Worm (Caenorhabditis elegans) whole organism, young adult: ENCODE data around the gene ugt-29.
A peak's percentile ranks its signal among the peaks of the same experiment; 100 is the strongest.
"Not testable (repeated sequence)": the region's sequence is repeated elsewhere in the genome, so short reads cannot be mapped to it uniquely, and the experiment has no call there.

Source experiments
- B0035.1 ChIP-seq: sonication (generic microtip); optimal IDR thresholded peaks from 2 replicates; lab custom pipeline; 2016; ENCODE audit warnings: missing genetic modification characterization, mild to moderate bottlenecking, missing compliant biosample characterization, missing genotype, missing genetic modification reagents
- B0261.1 ChIP-seq: sonication (generic microtip); optimal IDR thresholded peaks from 2 replicates; lab custom pipeline; 2016; ENCODE audit warnings: mild to moderate bottlenecking, missing genetic modification characterization, moderate library complexity, missing compliant biosample characterization
- B0336.3 ChIP-seq: fragments of 200-800 bp; sonication (Bioruptor generic); IDR thresholded peaks from 2 replicates; pipeline ENCODE4 v1.3.6; 2022; ENCODE audit warnings: missing genetic modification characterization, missing compliant biosample characterization
- D2030.7 ChIP-seq: fragments of 200-800 bp; sonication (Bioruptor generic); IDR thresholded peaks from 2 replicates; pipeline ENCODE4 v1.3.6; 2022; ENCODE audit warnings: missing genetic modification reagents, missing genetic modification characterization, missing compliant biosample characterization
- F10E7.11 ChIP-seq: sonication (generic microtip); optimal IDR thresholded peaks from 2 replicates; lab custom pipeline; 2017; ENCODE audit warnings: mild to moderate bottlenecking, missing genetic modification characterization, moderate library complexity, missing compliant biosample characterization
- F37B4.10 ChIP-seq: fragments of 200-800 bp; sonication (Bioruptor generic); IDR thresholded peaks from 2 replicates; pipeline ENCODE4 v1.3.6; 2022; ENCODE audit warnings: missing genetic modification characterization, missing compliant biosample characterization
- F49E8.2 ChIP-seq: sonication (generic microtip); optimal IDR thresholded peaks from 3 replicates; lab custom pipeline; 2017; ENCODE audit warnings: missing genetic modification characterization, mild to moderate bottlenecking, missing compliant biosample characterization, antibody characterized with exemption, moderate library complexity; ENCODE audit not compliant: insufficient read depth
- T26A5.8 ChIP-seq: sonication (generic microtip); optimal IDR thresholded peaks from 2 replicates; lab custom pipeline; 2016; ENCODE audit warnings: missing genetic modification characterization, missing compliant biosample characterization
- Y56A3A.18 ChIP-seq: fragments of 200-800 bp; sonication (Bioruptor generic); IDR thresholded peaks from 2 replicates; pipeline ENCODE4 v1.3.6; 2022; ENCODE audit warnings: missing genetic modification reagents, missing genetic modification characterization, missing compliant biosample characterization
- aptf-3 ChIP-seq: fragments of 200-800 bp; sonication (Bioruptor generic); IDR thresholded peaks from 2 replicates; pipeline ENCODE4 v1.3.6; 2022; ENCODE audit warnings: missing genetic modification characterization, missing compliant biosample characterization
- atf-7 ChIP-seq: sonication (generic microtip); optimal IDR thresholded peaks from 2 replicates; lab custom pipeline; 2017; ENCODE audit warnings: mild to moderate bottlenecking, missing genetic modification characterization, missing compliant biosample characterization
- cebp-2 ChIP-seq: fragments of 200-800 bp; sonication (Bioruptor generic); IDR thresholded peaks from 2 replicates; pipeline ENCODE4 v1.3.6; 2022; ENCODE audit warnings: missing genetic modification characterization, missing compliant biosample characterization
- die-1 ChIP-seq: sonication (generic microtip); optimal IDR thresholded peaks from 2 replicates; lab custom pipeline; 2016; ENCODE audit warnings: missing genotype, mild to moderate bottlenecking, missing genetic modification characterization, missing compliant biosample characterization
- dpl-1 ChIP-seq: fragments of 150-350 bp; optimal IDR thresholded peaks from 2 replicates; lab custom pipeline; 2014; ENCODE audit warnings: missing biosample characterization, missing genetic modification reagents, missing genetic modification characterization
- efl-1 ChIP-seq: fragments of 150-350 bp; optimal IDR thresholded peaks from 2 replicates; lab custom pipeline; 2014; ENCODE audit warnings: missing biosample characterization, missing genetic modification reagents, missing genetic modification characterization
- egl-18 ChIP-seq: fragments of 200-800 bp; sonication (Bioruptor generic); IDR thresholded peaks from 2 replicates; pipeline ENCODE4 v1.3.6; 2022; ENCODE audit warnings: missing genetic modification reagents, missing genetic modification characterization, missing compliant biosample characterization
- egl-44 ChIP-seq: fragments of 200-800 bp; sonication (Bioruptor generic); IDR thresholded peaks from 2 replicates; pipeline ENCODE4 v1.3.6; 2022; ENCODE audit warnings: missing genetic modification reagents, missing genetic modification characterization, missing compliant biosample characterization
- him-1 ChIP-seq: sonication (generic microtip); optimal IDR thresholded peaks from 2 replicates; lab custom pipeline; 2016; ENCODE audit warnings: missing genotype, missing genetic modification reagents, missing genetic modification characterization, missing compliant biosample characterization
- hmg-20 ChIP-seq: fragments of 200-800 bp; sonication (Bioruptor generic); IDR thresholded peaks from 2 replicates; pipeline ENCODE4 v1.3.6; 2022; ENCODE audit warnings: missing genetic modification reagents, missing genetic modification characterization, missing compliant biosample characterization
- hsf-1 ChIP-seq: fragments of 200-800 bp; sonication (Bioruptor generic); IDR thresholded peaks from 2 replicates; pipeline ENCODE4 v1.3.6; 2022; ENCODE audit warnings: missing genetic modification reagents, missing genetic modification characterization, missing compliant biosample characterization
- let-607 ChIP-seq, 2 experiments: fragments of 200-800 bp in 1 of 2; sonication (Bioruptor generic) in 1 of 2; sonication (generic microtip) in 1 of 2; optimal IDR thresholded peaks; 2 replicates each; lab custom pipeline; 2016 to 2018; ENCODE audit warnings: mild to moderate bottlenecking in 2 of 2, missing compliant biosample characterization in 2 of 2, missing genetic modification characterization in 2 of 2, moderate library complexity in 2 of 2, missing genotype in 1 of 2
- lin-26 ChIP-seq: fragments of 200-800 bp; sonication (Bioruptor generic); IDR thresholded peaks from 2 replicates; pipeline ENCODE4 v1.3.6; 2022; ENCODE audit warnings: missing genetic modification reagents, missing genetic modification characterization, missing compliant biosample characterization
- lin-40 ChIP-seq: sonication (generic microtip); optimal IDR thresholded peaks from 2 replicates; lab custom pipeline; 2016; ENCODE audit warnings: missing genetic modification characterization, mild to moderate bottlenecking, missing compliant biosample characterization, missing genotype, missing genetic modification reagents
- lir-1 ChIP-seq: fragments of 200-800 bp; sonication (Bioruptor generic); conservative IDR thresholded peaks from 2 replicates; pipeline ENCODE4 v1.3.6; 2022; ENCODE audit warnings: missing genetic modification reagents, missing genetic modification characterization, missing compliant biosample characterization
- lsl-1 ChIP-seq: fragments of 200-800 bp; sonication (Bioruptor generic); optimal IDR thresholded peaks from 2 replicates; lab custom pipeline; 2018; ENCODE audit warnings: mild to moderate bottlenecking, missing genetic modification characterization, moderate library complexity, missing compliant biosample characterization
- madf-6 ChIP-seq: fragments of 200-800 bp; sonication (Bioruptor generic); IDR thresholded peaks from 2 replicates; pipeline ENCODE4 v1.3.6; 2022; ENCODE audit warnings: missing genetic modification reagents, missing genetic modification characterization, missing compliant biosample characterization
- mxl-1 ChIP-seq: sonication (generic microtip); optimal IDR thresholded peaks from 2 replicates; lab custom pipeline; 2016; ENCODE audit warnings: missing genetic modification characterization, missing compliant biosample characterization
- nfya-2 ChIP-seq: fragments of 200-800 bp; sonication (Bioruptor generic); IDR thresholded peaks from 2 replicates; pipeline ENCODE4 v1.3.6; 2022; ENCODE audit warnings: missing genetic modification reagents, missing genetic modification characterization, missing compliant biosample characterization
- nfyb-1 ChIP-seq: fragments of 200-800 bp; sonication (Bioruptor generic); IDR thresholded peaks from 2 replicates; pipeline ENCODE4 v1.3.6; 2022; ENCODE audit warnings: missing genetic modification reagents, missing genetic modification characterization, missing compliant biosample characterization
- pbrm-1 ChIP-seq: fragments of 200-800 bp; sonication (Bioruptor generic); IDR thresholded peaks from 2 replicates; pipeline ENCODE4 v1.3.6; 2022; ENCODE audit warnings: missing genetic modification reagents, missing genetic modification characterization, missing compliant biosample characterization
- repo-1 ChIP-seq: sonication (generic microtip); optimal IDR thresholded peaks from 2 replicates; lab custom pipeline; 2017; ENCODE audit warnings: mild to moderate bottlenecking, missing genetic modification characterization, missing compliant biosample characterization
- rpc-1 ChIP-seq, 2 experiments: fragments of 150-350 bp in 1 of 2; sonication (generic microtip) in 1 of 2; optimal IDR thresholded peaks; 2 replicates each; lab custom pipeline; 2014 to 2018; ENCODE audit warnings: missing biosample characterization in 1 of 2, missing genetic modification characterization in 1 of 2, missing genetic modification reagents in 1 of 2, missing genotype in 1 of 2
- tbp1 ChIP-seq: fragments of 200-800 bp; sonication (Bioruptor generic); optimal IDR thresholded peaks from 2 replicates; lab custom pipeline; 2018; ENCODE audit warnings: mild to moderate bottlenecking, missing genetic modification characterization, missing compliant biosample characterization
- unc-62 ChIP-seq: fragments of 150-350 bp; optimal IDR thresholded peaks from 2 replicates; lab custom pipeline; 2014; ENCODE audit warnings: missing biosample characterization, missing genetic modification reagents, missing genetic modification characterization
- ztf-18 ChIP-seq: sonication (generic microtip); optimal IDR thresholded peaks from 2 replicates; lab custom pipeline; 2016; ENCODE audit warnings: missing genotype, mild to moderate bottlenecking, missing genetic modification characterization, missing compliant biosample characterization
- ztf-25 ChIP-seq: fragments of 200-800 bp; sonication (Bioruptor generic); IDR thresholded peaks from 2 replicates; pipeline ENCODE4 v1.3.6; 2022; ENCODE audit warnings: missing genetic modification reagents, missing genetic modification characterization, missing compliant biosample characterization

Gene ugt-29

ce11 chrV:708808-709207 is 9.4 kb upstream of the ugt-29 start, which contains the start of gene srbc-39:
Gene srbc-39 (plus strand): TSS chrV:709108.
- TF ChIP-seq him-1 (tag; lab: Kevin White, UChicago) (no peak), hmg-20 (GFP tag; lab: Robert Waterston, UW) (no peak), nfya-2 (no peak), T26A5.8 (tag; lab: Kevin White, UChicago) (no peak), dpl-1 (GFP tag; lab: Kevin White, UChicago) (no peak), B0035.1 (tag; lab: Kevin White, UChicago) (no peak)

DNA sequence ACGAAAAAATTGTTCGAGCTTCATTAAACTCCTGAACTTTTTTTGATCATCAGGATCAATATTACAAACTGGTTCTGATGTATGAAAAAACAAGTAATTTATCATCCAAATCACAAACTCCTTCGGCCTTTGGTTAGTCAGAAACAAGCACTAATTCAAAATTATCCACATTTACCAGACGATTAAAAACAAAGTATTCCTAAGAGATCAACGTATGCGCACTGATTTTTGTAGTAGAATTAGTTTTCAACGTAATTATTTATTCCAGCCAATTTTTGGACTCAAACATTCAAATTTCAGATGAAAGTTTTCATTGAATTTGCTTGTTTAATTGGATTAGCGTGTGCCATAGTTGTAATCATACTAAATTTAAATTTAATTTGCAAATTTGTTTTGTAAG is 7.5 kb upstream of the ugt-29 start, which contains the start of gene srbc-38:
TSS of gene srbc-38 (plus strand) at position 301 of the 400 bp plus-strand sequence.
- no peak for TF ChIP-seq repo-1 (tag; lab: Kevin White, UChicago)
- no peak for TF ChIP-seq ztf-18 (tag; lab: Kevin White, UChicago)
- TF ChIP-seq die-1: no peak
- no peak for TF ChIP-seq cebp-2 (GFP tag; lab: Robert Waterston, UW)
- TF ChIP-seq F10E7.11 (tag; lab: Kevin White, UChicago): no peak
- no peak for TF ChIP-seq lin-40 (tag; lab: Kevin White, UChicago)
- TF ChIP-seq F49E8.2 (tag; lab: Kevin White, UChicago): no peak
- TF ChIP-seq egl-18: no peak
- no peak for TF ChIP-seq madf-6 (GFP tag; lab: Robert Waterston, UW)
- no peak for TF ChIP-seq atf-7 (tag; lab: Kevin White, UChicago)
- no peak for TF ChIP-seq unc-62
- no peak for TF ChIP-seq efl-1
- TF ChIP-seq lir-1 (GFP tag; lab: Robert Waterston, UW): no peak
- TF ChIP-seq nfyb-1 (GFP tag; lab: Robert Waterston, UW): no peak
- no peak for TF ChIP-seq egl-44
- no peak for TF ChIP-seq F37B4.10
- no peak for TF ChIP-seq lsl-1 (GFP tag; lab: Kevin White, UChicago)
- no peak for TF ChIP-seq Y56A3A.18 (GFP tag; lab: Robert Waterston, UW)
- TF ChIP-seq B0336.3 (GFP tag; lab: Robert Waterston, UW): no peak
- no peak for TF ChIP-seq nfya-2

- TF ChIP-seq aptf-3 (GFP tag; lab: Robert Waterston, UW): 0 out of 2 replicates have a peak, but pooled peaks have one; percentile 31
- not testable (repeated sequence) for TF ChIP-seq rpc-1 (optimal IDR thresholded peaks at IDR 0.05; lab: Kevin White, UChicago)
- peak; percentile 50 for TF ChIP-seq rpc-1 (tag; optimal IDR thresholded peaks at IDR 0.05; lab: Kevin White, UChicago)
- TF ChIP-seq B0261.1: peak; percentile 54
- peak; percentile 26; the same call in 1 of the 2 replicates for TF ChIP-seq D2030.7
- peak; percentile 87 for TF ChIP-seq lin-26 (GFP tag; lab: Robert Waterston, UW)
- peak; percentile 82 for TF ChIP-seq tbp1 (GFP tag; lab: Kevin White, UChicago)
- TF ChIP-seq ztf-25 (GFP tag; lab: Robert Waterston, UW): peak; percentile 67; the same call in 1 of the 2 replicates
Observed at ce11 chrV:706449-706848, 7.1 kb upstream of the ugt-29 start.

DNA sequence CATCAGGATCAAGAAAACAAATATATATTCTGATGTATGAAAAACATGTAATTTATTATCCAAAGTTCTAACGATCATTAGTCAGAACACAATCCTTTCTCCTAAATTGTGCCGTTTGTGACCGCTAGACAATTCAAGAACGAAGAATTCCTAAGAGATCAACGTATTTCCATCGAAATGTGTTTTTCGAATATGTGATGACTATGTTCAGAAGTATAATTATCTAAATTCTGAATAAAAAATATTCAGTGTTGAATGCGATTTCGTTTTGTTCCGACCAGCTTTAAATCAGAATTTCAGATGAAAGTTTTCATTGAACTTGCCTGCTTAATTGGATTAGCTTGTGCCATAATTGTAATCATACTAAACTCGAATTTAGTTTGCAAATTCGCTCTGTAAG is 2.9 kb upstream of the ugt-29 start, which contains the start of gene srbc-37:
TSS of gene srbc-37 (plus strand) at position 301 of the 400 bp plus-strand sequence.
- TF ChIP-seq pbrm-1 (GFP tag; lab: Robert Waterston, UW) (no peak), hsf-1 (no peak), mxl-1 (tag; lab: Kevin White, UChicago) (no peak), let-607 (tag; optimal IDR thresholded peaks at IDR 0.05; lab: Kevin White, UChicago) (no peak)
- TF ChIP-seq, all 124 proteins: peak for 0
